Worm (Caenorhabditis elegans) whole organism, L2 larva: ENCODE measurements around the gene F52E1.5.

Experiments
- C34F6.9 ChIP-seq: fragments of 150-350 bp; optimal IDR thresholded peaks from 2 replicates; lab custom pipeline; 2014; ENCODE audit warnings: missing biosample characterization, missing genetic modification characterization
- Y55F3AM.14 ChIP-seq: fragments of 200-800 bp; sonication (Bioruptor generic); optimal IDR thresholded peaks from 2 replicates; lab custom pipeline; 2018; ENCODE audit warnings: mild to moderate bottlenecking, missing genetic modification characterization, missing compliant biosample characterization
- elt-1 ChIP-seq: fragments of 150-350 bp; optimal IDR thresholded peaks from 2 replicates; lab custom pipeline; 2014; ENCODE audit warnings: missing biosample characterization, missing genetic modification characterization
- elt-3 ChIP-seq: sonication (generic microtip); optimal IDR thresholded peaks from 2 replicates; lab custom pipeline; 2017; ENCODE audit warnings: missing biosample characterization, missing genetic modification characterization
- lsy-2 ChIP-seq, 2 experiments: fragments of 150-350 bp in 1 of 2; sonication (generic microtip) in 1 of 2; optimal IDR thresholded peaks; 2 replicates each; lab custom pipeline; 2014 to 2017; ENCODE audit warnings: missing biosample characterization in 2 of 2, missing genetic modification characterization in 2 of 2
- sma-9 ChIP-seq, 2 experiments: fragments of 150-350 bp in 1 of 2; sonication (generic microtip) in 1 of 2; optimal IDR thresholded peaks; 2 replicates each; lab custom pipeline; 2014 to 2016; ENCODE audit warnings: missing genetic modification characterization in 2 of 2, mild to moderate bottlenecking in 1 of 2, missing biosample characterization in 1 of 2, missing compliant biosample characterization in 1 of 2, missing genetic modification reagents in 1 of 2, moderate library complexity in 1 of 2
- unc-55 ChIP-seq: fragments of 150-350 bp; sonication (generic microtip); optimal IDR thresholded peaks from 3 replicates; lab custom pipeline; 2014; ENCODE audit warnings: missing biosample characterization, missing genetic modification reagents, missing genetic modification characterization
- unc-62 ChIP-seq: fragments of 150-350 bp; optimal IDR thresholded peaks from 2 replicates; lab custom pipeline; 2014; ENCODE audit warnings: missing biosample characterization, missing genetic modification reagents, missing genetic modification characterization

Gene F52E1.5

DNA sequence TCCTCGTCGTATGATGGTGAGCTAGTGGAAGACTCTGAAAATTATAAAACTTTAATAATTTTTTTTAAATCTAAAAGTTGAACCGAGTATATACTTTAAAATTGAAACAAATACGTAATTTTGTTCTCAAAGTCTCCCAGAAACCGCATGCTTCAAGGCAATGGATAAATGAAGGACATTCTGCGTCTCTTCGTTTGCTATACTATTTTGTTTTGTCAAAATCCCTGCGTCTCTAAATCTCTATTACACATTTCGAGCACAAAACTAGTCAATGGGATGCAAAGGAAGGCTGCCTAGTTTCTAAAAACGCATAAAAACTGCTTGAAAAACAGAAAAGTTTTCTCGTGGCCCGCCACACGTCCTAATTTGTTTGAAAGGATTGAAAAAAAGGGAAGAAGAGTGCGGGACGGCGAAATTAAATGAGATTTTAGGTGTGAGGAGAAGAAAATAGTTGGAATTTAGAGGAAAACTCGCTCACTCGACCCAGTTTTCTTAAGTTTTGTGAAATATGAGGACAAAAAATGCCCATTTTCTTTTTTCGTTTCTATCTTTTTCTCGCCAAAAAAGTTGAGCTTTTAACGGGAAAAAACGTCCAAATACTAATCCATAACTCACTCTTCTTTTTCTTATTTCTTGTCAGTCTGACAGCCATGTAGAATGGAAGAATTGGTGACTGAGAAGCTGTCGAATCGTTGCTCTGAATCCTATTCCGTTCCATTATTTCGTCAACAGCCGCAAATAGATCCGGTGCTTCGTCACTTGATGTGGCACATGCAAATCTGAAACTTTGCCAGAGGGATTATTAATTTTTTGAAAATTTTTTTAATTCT lies 49.5 kb downstream of the F52E1.5 start:
- TF ChIP-seq C34F6.9 (tag; lab: Kevin White, UChicago) = peak; percentile 59
- TF ChIP-seq lsy-2 (tag; optimal IDR thresholded peaks at IDR 0.05; lab: Kevin White, UChicago) = peak in 1 of 2 experiments; percentile 20
- TF ChIP-seq unc-62 (GFP tag; lab: Kevin White, UChicago) = no peak
- TF ChIP-seq elt-3 (tag; lab: Kevin White, UChicago) = no peak
- no peak for TF ChIP-seq elt-1
- peak; percentile 60 for TF ChIP-seq unc-55
- TF ChIP-seq Y55F3AM.14 (GFP tag; lab: Kevin White, UChicago) = no peak
- TF ChIP-seq sma-9 (GFP tag; optimal IDR thresholded peaks at IDR 0.05; lab: Kevin White, UChicago) = peak; percentile 71
- TF ChIP-seq sma-9 (tag; optimal IDR thresholded peaks at IDR 0.05; lab: Kevin White, UChicago) = no peak
